Worm (Caenorhabditis elegans) whole organism, L3 larva: ENCODE results near the gene C49F5.13.

ENCODE experiments used
- R02D3.7 ChIP-seq: fragments of 150-350 bp; optimal IDR thresholded peaks from 2 replicates; lab custom pipeline; 2014; ENCODE audit warnings: missing biosample characterization, missing genetic modification characterization
- ZK546.5 ChIP-seq: sonication (generic microtip); optimal IDR thresholded peaks from 2 replicates; lab custom pipeline; 2017; ENCODE audit warnings: missing biosample characterization, missing genetic modification characterization
- aly-2 ChIP-seq: fragments of 150-350 bp; optimal IDR thresholded peaks from 2 replicates; lab custom pipeline; 2014; ENCODE audit warnings: missing biosample characterization, missing genetic modification characterization
- ceh-16 ChIP-seq: sonication (generic microtip); optimal IDR thresholded peaks from 2 replicates; lab custom pipeline; 2017; ENCODE audit warnings: missing biosample characterization, missing genetic modification characterization
- ceh-28 ChIP-seq: fragments of 150-350 bp; optimal IDR thresholded peaks from 2 replicates; lab custom pipeline; 2014; ENCODE audit warnings: missing biosample characterization, missing genetic modification reagents, missing genetic modification characterization
- ceh-82 ChIP-seq: fragments of 150-350 bp; optimal IDR thresholded peaks from 2 replicates; lab custom pipeline; 2014; ENCODE audit warnings: missing biosample characterization, missing genetic modification characterization
- ceh-9 ChIP-seq: sonication (generic microtip); optimal IDR thresholded peaks from 2 replicates; lab custom pipeline; 2018; ENCODE audit warnings: missing biosample characterization, missing genetic modification characterization
- egl-5 ChIP-seq: fragments of 150-350 bp; optimal IDR thresholded peaks from 2 replicates; lab custom pipeline; 2017; ENCODE audit warnings: missing biosample characterization, missing genetic modification reagents, missing genetic modification characterization, inconsistent platforms
- elt-2 ChIP-seq: sonication (generic microtip); optimal IDR thresholded peaks from 2 replicates; lab custom pipeline; 2016; ENCODE audit warnings: missing genetic modification reagents, mild to moderate bottlenecking, missing genetic modification characterization, missing compliant biosample characterization
- elt-3 ChIP-seq, 3 experiments: fragments of 150-350 bp in 1 of 3; sonication (generic microtip) in 2 of 3; optimal IDR thresholded peaks; 2 replicates in 2 of 3; 4 replicates in 1 of 3; lab custom pipeline; 2014 to 2017; ENCODE audit warnings: missing biosample characterization in 3 of 3, missing genetic modification characterization in 3 of 3
- eor-1 ChIP-seq, 2 experiments: fragments of 150-350 bp; optimal IDR thresholded peaks; 2 replicates each; lab custom pipeline; 2014 to 2018; ENCODE audit warnings: missing biosample characterization in 2 of 2, missing genetic modification characterization in 2 of 2
- fkh-10 ChIP-seq: sonication (generic microtip); optimal IDR thresholded peaks from 2 replicates; lab custom pipeline; 2017; ENCODE audit warnings: missing biosample characterization, missing genetic modification reagents, missing genetic modification characterization
- fkh-2 ChIP-seq: fragments of 150-350 bp; optimal IDR thresholded peaks from 2 replicates; lab custom pipeline; 2014; ENCODE audit warnings: missing biosample characterization, missing genetic modification reagents, missing genetic modification characterization
- fos-1 ChIP-seq: fragments of 150-350 bp; optimal IDR thresholded peaks from 2 replicates; lab custom pipeline; 2014; ENCODE audit warnings: missing biosample characterization, missing genetic modification characterization
- hmg-11 ChIP-seq: sonication (generic microtip); optimal IDR thresholded peaks from 2 replicates; lab custom pipeline; 2016; ENCODE audit warnings: missing genetic modification characterization, missing compliant biosample characterization
- jun-1 ChIP-seq: fragments of 150-350 bp; optimal IDR thresholded peaks from 2 replicates; lab custom pipeline; 2014; ENCODE audit warnings: missing biosample characterization, missing genetic modification reagents, missing genetic modification characterization
- lin-15B ChIP-seq: fragments of 150-350 bp; optimal IDR thresholded peaks from 2 replicates; lab custom pipeline; 2014; ENCODE audit warnings: missing biosample characterization, missing genetic modification characterization
- lin-39 ChIP-seq: fragments of 150-350 bp; optimal IDR thresholded peaks from 2 replicates; lab custom pipeline; 2018; ENCODE audit warnings: missing biosample characterization, missing genetic modification reagents, missing genetic modification characterization
- lsy-12 ChIP-seq: sonication (generic microtip); optimal IDR thresholded peaks from 2 replicates; lab custom pipeline; 2016; ENCODE audit warnings: mild to moderate bottlenecking, missing genetic modification characterization, missing compliant biosample characterization
- mdl-1 ChIP-seq: fragments of 150-350 bp; optimal IDR thresholded peaks from 2 replicates; lab custom pipeline; 2014; ENCODE audit warnings: missing biosample characterization, missing genetic modification characterization
- mml-1 ChIP-seq: fragments of 150-350 bp; sonication (generic microtip); optimal IDR thresholded peaks from 3 replicates; lab custom pipeline; 2014; ENCODE audit warnings: missing biosample characterization, missing genetic modification characterization
- nfya-1 ChIP-seq: sonication (generic microtip); optimal IDR thresholded peaks from 2 replicates; lab custom pipeline; 2017; ENCODE audit warnings: missing genetic modification characterization, mild to moderate bottlenecking, missing compliant biosample characterization, antibody characterized with exemption, moderate library complexity; ENCODE audit not compliant: insufficient read depth
- nhr-11 ChIP-seq: fragments of 150-350 bp; optimal IDR thresholded peaks from 2 replicates; lab custom pipeline; 2014; ENCODE audit warnings: missing biosample characterization, missing genetic modification characterization
- nhr-237 ChIP-seq: fragments of 150-350 bp; optimal IDR thresholded peaks from 2 replicates; lab custom pipeline; 2014; ENCODE audit warnings: missing biosample characterization, missing genetic modification characterization
- nhr-25 ChIP-seq: sonication (generic microtip); optimal IDR thresholded peaks from 2 replicates; lab custom pipeline; 2017; ENCODE audit warnings: missing biosample characterization, missing genetic modification characterization
- nhr-28 ChIP-seq: fragments of 150-350 bp; optimal IDR thresholded peaks from 2 replicates; lab custom pipeline; 2014; ENCODE audit warnings: missing biosample characterization, missing genetic modification characterization
- nhr-43 ChIP-seq: sonication (generic microtip); optimal IDR thresholded peaks from 2 replicates; lab custom pipeline; 2016; ENCODE audit warnings: mild to moderate bottlenecking, missing genetic modification characterization, missing compliant biosample characterization; ENCODE audit not compliant: poor library complexity, severe bottlenecking
- nhr-67 ChIP-seq: fragments of 150-350 bp; optimal IDR thresholded peaks from 2 replicates; lab custom pipeline; 2014; ENCODE audit warnings: missing biosample characterization, missing genetic modification characterization
- nhr-77 ChIP-seq: fragments of 150-350 bp; optimal IDR thresholded peaks from 2 replicates; lab custom pipeline; 2014; ENCODE audit warnings: missing biosample characterization, missing genetic modification characterization
- pha-4 ChIP-seq: fragments of 150-350 bp; optimal IDR thresholded peaks from 2 replicates; lab custom pipeline; 2014; ENCODE audit warnings: missing biosample characterization, missing genetic modification reagents, missing genetic modification characterization
- pqm-1 ChIP-seq: fragments of 150-350 bp; optimal IDR thresholded peaks from 2 replicates; lab custom pipeline; 2017; ENCODE audit warnings: missing biosample characterization, missing genetic modification characterization, inconsistent platforms
- snpc-4 ChIP-seq: fragments of 150-350 bp; optimal IDR thresholded peaks from 2 replicates; lab custom pipeline; 2014; ENCODE audit warnings: missing biosample characterization, missing genetic modification characterization
- tbx-2 ChIP-seq: sonication (generic microtip); optimal IDR thresholded peaks from 2 replicates; lab custom pipeline; 2016; ENCODE audit warnings: mild to moderate bottlenecking, missing genetic modification characterization, missing compliant biosample characterization
- unc-62 ChIP-seq: fragments of 150-350 bp; sonication (generic microtip); optimal IDR thresholded peaks from 4 replicates; lab custom pipeline; 2014; ENCODE audit warnings: missing biosample characterization, missing genetic modification reagents, missing genetic modification characterization
- zag-1 ChIP-seq: fragments of 150-350 bp; optimal IDR thresholded peaks from 2 replicates; lab custom pipeline; 2014; ENCODE audit warnings: missing biosample characterization, missing genetic modification characterization
- ztf-11 ChIP-seq: fragments of 150-350 bp; optimal IDR thresholded peaks from 2 replicates; lab custom pipeline; 2014; ENCODE audit warnings: missing biosample characterization, missing genetic modification characterization
- ztf-4 ChIP-seq: fragments of 150-350 bp; optimal IDR thresholded peaks from 2 replicates; lab custom pipeline; 2014; ENCODE audit warnings: missing biosample characterization, missing genetic modification characterization

The C49F5.13 gene

ce11 chrX:11982065-11982464 lies 20.9 kb downstream of the C49F5.13 start, which contains the start of gene nhr-167:
Gene nhr-167, minus strand, starts transcription at chrX:11982085.
- TF ChIP-seq nhr-25 (tag; lab: Kevin White, UChicago) (no peak), ceh-16 (tag; lab: Kevin White, UChicago) (no peak), lin-39 (no peak), ceh-82 (no peak), nhr-237 (no peak), fkh-10 (GFP tag; lab: Kevin White, UChicago) (no peak), ZK546.5 (tag; lab: Kevin White, UChicago) (no peak), tbx-2 (no peak), jun-1 (no peak), snpc-4 (tag; lab: Kevin White, UChicago) (no peak), aly-2 (tag; lab: Kevin White, UChicago) (no peak), ztf-11 (tag; lab: Kevin White, UChicago) (no peak), pha-4 (tag; lab: Kevin White, UChicago) (no peak)

- TF ChIP-seq nhr-67 (tag; lab: Kevin White, UChicago) (no peak), unc-62 (GFP tag; lab: Kevin White, UChicago) (no peak), ztf-4 (no peak), elt-3 (tag; optimal IDR thresholded peaks at IDR 0.05; lab: Kevin White, UChicago) (no peak), nhr-28 (tag; lab: Kevin White, UChicago) (no peak), eor-1 (tag; optimal IDR thresholded peaks at IDR 0.05; lab: Kevin White, UChicago) (no peak), zag-1 (no peak), nhr-43 (tag; lab: Kevin White, UChicago) (no peak)
Observed at ce11 chrX:11983576-11984061, 22.4 kb downstream of the C49F5.13 start, which contains the start of gene C49F5.3. Gene C49F5.3, minus strand, starts transcription at chrX:11983626.

- TF ChIP-seq nhr-77 (no peak), nhr-28 (tag; lab: Kevin White, UChicago) (no peak), zag-1 (no peak), lin-15B (tag; lab: Kevin White, UChicago) (no peak), lin-39 (no peak), nhr-237 (no peak), fkh-10 (GFP tag; lab: Kevin White, UChicago) (no peak), snpc-4 (tag; lab: Kevin White, UChicago) (no peak), nhr-25 (tag; lab: Kevin White, UChicago) (no peak), ZK546.5 (tag; lab: Kevin White, UChicago) (no peak), elt-2 (no peak), lsy-12 (no peak), pha-4 (tag; lab: Kevin White, UChicago) (no peak), nhr-11 (tag; lab: Kevin White, UChicago) (no peak), mdl-1 (tag; lab: Kevin White, UChicago) (no peak)
Observed at ce11 chrX:11985887-11986286, 24.7 kb downstream of the C49F5.13 start, which contains the start of gene C49F5.5. Gene C49F5.5, plus strand, starts transcription at chrX:11986187.

ce11 chrX:11987900-11988364 lies 26.7 kb downstream of the C49F5.13 start, which contains the start of gene C49F5.6:
Gene C49F5.6, plus strand, starts transcription at chrX:11988314.
- TF ChIP-seq ceh-28 (tag; lab: Kevin White, UChicago) = no peak
- no peak for TF ChIP-seq aly-2 (tag; lab: Kevin White, UChicago)
- TF ChIP-seq fkh-2 (tag; lab: Kevin White, UChicago) = no peak
- TF ChIP-seq nfya-1 (tag; lab: Kevin White, UChicago) = no peak
- no peak for TF ChIP-seq mml-1 (tag; lab: Kevin White, UChicago)
- no peak for TF ChIP-seq ztf-4
- TF ChIP-seq nhr-77 = no peak
- TF ChIP-seq nhr-28 (tag; lab: Kevin White, UChicago) = no peak
- TF ChIP-seq tbx-2 = no peak
- TF ChIP-seq elt-2 = no peak
- TF ChIP-seq ceh-9 (tag; lab: Kevin White, UChicago) = no peak
- no peak for TF ChIP-seq egl-5 (tag; lab: Kevin White, UChicago)
- no peak for TF ChIP-seq nhr-25 (tag; lab: Kevin White, UChicago)
- no peak for TF ChIP-seq fos-1
- no peak for TF ChIP-seq hmg-11
- TF ChIP-seq pha-4 (tag; lab: Kevin White, UChicago) = no peak
- TF ChIP-seq ceh-82 = no peak
- no peak for TF ChIP-seq pqm-1 (tag; lab: Kevin White, UChicago)
- TF ChIP-seq snpc-4 (tag; lab: Kevin White, UChicago) = no peak
- no peak for TF ChIP-seq R02D3.7 (tag; lab: Kevin White, UChicago)
